Worm (Caenorhabditis elegans): ENCODE results near the gene rbbp-5.

DNA sequence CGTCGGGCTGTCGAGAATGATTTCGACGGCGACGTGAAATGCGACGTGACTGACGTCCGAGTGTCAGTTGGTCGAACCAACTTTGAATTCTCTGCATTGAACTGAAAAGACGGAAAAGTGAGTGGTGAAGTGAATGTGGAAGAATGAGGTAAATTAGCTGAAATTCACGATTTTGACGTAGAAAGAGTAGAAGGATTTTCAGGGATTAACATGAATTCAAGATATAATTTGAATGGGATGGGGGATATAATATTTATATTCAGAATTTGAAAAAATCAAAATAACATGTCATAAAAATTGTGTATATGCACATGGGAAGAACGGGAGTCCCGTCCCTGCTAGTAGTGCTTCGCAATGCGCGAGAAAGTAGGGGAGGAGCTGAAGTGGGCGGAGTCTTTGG, 20.5 kb downstream of the rbbp-5 start, which contains the start of gene C29H12.6:
- no peak for TF ChIP-seq F10E7.11 (tag; optimal IDR thresholded peaks at IDR 0.05)
- TF ChIP-seq lin-40 (tag; optimal IDR thresholded peaks at IDR 0.05): no peak
- TF ChIP-seq nhr-90 (tag; optimal IDR thresholded peaks at IDR 0.05): no peak
- TF ChIP-seq unc-130 (GFP tag; optimal IDR thresholded peaks at IDR 0.05): no peak
- TF ChIP-seq dpff-1 (tag; optimal IDR thresholded peaks at IDR 0.05): no peak
- TF ChIP-seq B0336.3 (GFP tag; IDR thresholded peaks at IDR 0.05): no peak
- no peak for TF ChIP-seq atf-7 (tag; optimal IDR thresholded peaks at IDR 0.05)
- no peak for TF ChIP-seq nhr-80 (tag; optimal IDR thresholded peaks at IDR 0.05)
- TF ChIP-seq egrh-3 (GFP tag; IDR thresholded peaks at IDR 0.05): no peak
- TF ChIP-seq ets-4 (GFP tag; optimal IDR thresholded peaks at IDR 0.05): no peak
- TF ChIP-seq F49E8.2 (tag; optimal IDR thresholded peaks at IDR 0.05; ENCODE audit: insufficient read depth): no peak
